Worm (Caenorhabditis elegans) whole organism, L4/young adult: ENCODE results near the gene ZC190.6.

Experiments used
- W03F9.2 ChIP-seq: fragments of 150-350 bp; optimal IDR thresholded peaks from 2 replicates; lab custom pipeline; 2014; ENCODE audit warnings: missing biosample characterization, missing genetic modification characterization
- dao-5 ChIP-seq: sonication (generic microtip); optimal IDR thresholded peaks from 2 replicates; lab custom pipeline; 2016; ENCODE audit warnings: missing genotype, missing genetic modification characterization, moderate library complexity, missing compliant biosample characterization
- him-1 ChIP-seq: sonication (generic microtip); optimal IDR thresholded peaks from 2 replicates; lab custom pipeline; 2016; ENCODE audit warnings: missing genotype, missing genetic modification reagents, missing genetic modification characterization, missing compliant biosample characterization

DNA sequence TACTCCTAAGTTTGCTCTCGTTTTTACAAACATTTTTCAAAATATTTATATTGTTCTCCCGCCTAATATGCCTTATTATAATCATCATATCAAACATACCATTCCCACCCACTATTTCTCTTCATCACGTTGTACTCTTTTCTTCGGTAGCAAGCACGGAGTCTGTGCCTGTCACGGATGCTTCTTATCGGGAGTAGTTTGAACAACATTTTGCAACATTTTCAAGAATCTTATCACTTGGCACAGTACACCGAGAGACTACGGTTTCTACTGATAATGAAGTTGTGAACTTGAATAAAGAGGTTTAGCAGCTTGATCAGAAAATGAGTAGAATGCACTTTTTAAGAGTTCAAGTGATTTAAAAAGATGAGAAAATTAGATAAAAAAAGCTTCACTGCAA is 28.8 kb downstream of the ZC190.6 start:
- no peak for TF ChIP-seq him-1 (tag; lab: Kevin White, UChicago)
- no peak for TF ChIP-seq dao-5 (tag; lab: Kevin White, UChicago)
- no peak for TF ChIP-seq W03F9.2 (tag; lab: Kevin White, UChicago)
